Worm (Caenorhabditis elegans) whole organism, young adult: ENCODE results near the gene C10B5.1.

Experiments
- B0336.3 ChIP-seq: fragments of 200-800 bp; sonication (Bioruptor generic); IDR thresholded peaks from 2 replicates; pipeline ENCODE4 v1.3.6; 2022; ENCODE audit warnings: missing genetic modification characterization, missing compliant biosample characterization
- D2030.7 ChIP-seq: fragments of 200-800 bp; sonication (Bioruptor generic); IDR thresholded peaks from 2 replicates; pipeline ENCODE4 v1.3.6; 2022; ENCODE audit warnings: missing genetic modification reagents, missing genetic modification characterization, missing compliant biosample characterization
- F10E7.11 ChIP-seq: sonication (generic microtip); optimal IDR thresholded peaks from 2 replicates; lab custom pipeline; 2017; ENCODE audit warnings: mild to moderate bottlenecking, missing genetic modification characterization, moderate library complexity, missing compliant biosample characterization
- F33H1.4 ChIP-seq: fragments of 200-800 bp; sonication (Bioruptor generic); IDR thresholded peaks from 2 replicates; pipeline ENCODE4 v1.3.6; 2022; ENCODE audit warnings: missing genetic modification reagents, missing genetic modification characterization, missing compliant biosample characterization
- F57A8.1 ChIP-seq: fragments of 200-800 bp; sonication (Bioruptor generic); optimal IDR thresholded peaks from 2 replicates; lab custom pipeline; 2018; ENCODE audit warnings: mild to moderate bottlenecking, missing genetic modification characterization, moderate library complexity, missing compliant biosample characterization
- T26A5.8 ChIP-seq: sonication (generic microtip); optimal IDR thresholded peaks from 2 replicates; lab custom pipeline; 2016; ENCODE audit warnings: missing genetic modification characterization, missing compliant biosample characterization
- Y56A3A.18 ChIP-seq: fragments of 200-800 bp; sonication (Bioruptor generic); IDR thresholded peaks from 2 replicates; pipeline ENCODE4 v1.3.6; 2022; ENCODE audit warnings: missing genetic modification reagents, missing genetic modification characterization, missing compliant biosample characterization
- aptf-3 ChIP-seq: fragments of 200-800 bp; sonication (Bioruptor generic); IDR thresholded peaks from 2 replicates; pipeline ENCODE4 v1.3.6; 2022; ENCODE audit warnings: missing genetic modification characterization, missing compliant biosample characterization
- ceh-40 ChIP-seq: fragments of 200-800 bp; sonication (Bioruptor generic); IDR thresholded peaks from 2 replicates; pipeline ENCODE4 v1.3.6; 2022; ENCODE audit warnings: missing genetic modification characterization, missing compliant biosample characterization
- chd-7 ChIP-seq: sonication (generic microtip); optimal IDR thresholded peaks from 2 replicates; lab custom pipeline; 2016; ENCODE audit warnings: mild to moderate bottlenecking, missing genetic modification characterization, moderate library complexity, missing compliant biosample characterization
- dox-1 ChIP-seq: fragments of 200-800 bp; sonication (Bioruptor generic); IDR thresholded peaks from 2 replicates; pipeline ENCODE4 v1.3.6; 2022; ENCODE audit warnings: missing genetic modification reagents, missing genetic modification characterization, missing compliant biosample characterization
- egl-44 ChIP-seq: fragments of 200-800 bp; sonication (Bioruptor generic); IDR thresholded peaks from 2 replicates; pipeline ENCODE4 v1.3.6; 2022; ENCODE audit warnings: missing genetic modification reagents, missing genetic modification characterization, missing compliant biosample characterization
- ekl-4 ChIP-seq: fragments of 200-800 bp; sonication (Bioruptor generic); IDR thresholded peaks from 2 replicates; pipeline ENCODE4 v1.3.6; 2022; ENCODE audit warnings: missing genetic modification reagents, missing genetic modification characterization, missing compliant biosample characterization
- him-1 ChIP-seq: sonication (generic microtip); optimal IDR thresholded peaks from 2 replicates; lab custom pipeline; 2016; ENCODE audit warnings: missing genotype, missing genetic modification reagents, missing genetic modification characterization, missing compliant biosample characterization
- hlh-26 ChIP-seq: fragments of 200-800 bp; sonication (Bioruptor generic); conservative IDR thresholded peaks from 2 replicates; pipeline ENCODE4 v1.3.6; 2022; ENCODE audit warnings: missing genetic modification reagents, missing genetic modification characterization, missing compliant biosample characterization
- hrde-1 ChIP-seq: sonication (generic microtip); optimal IDR thresholded peaks from 2 replicates; lab custom pipeline; 2016; ENCODE audit warnings: missing genetic modification characterization, mild to moderate bottlenecking, missing compliant biosample characterization, moderate library complexity, missing genotype, missing genetic modification reagents, borderline replicate concordance
- let-526 ChIP-seq: fragments of 200-800 bp; sonication (Bioruptor generic); IDR thresholded peaks from 2 replicates; pipeline ENCODE4 v1.3.6; 2022; ENCODE audit warnings: missing genetic modification reagents, missing genetic modification characterization, missing compliant biosample characterization
- lin-40 ChIP-seq: sonication (generic microtip); optimal IDR thresholded peaks from 2 replicates; lab custom pipeline; 2016; ENCODE audit warnings: missing genetic modification characterization, mild to moderate bottlenecking, missing compliant biosample characterization, missing genotype, missing genetic modification reagents
- lsl-1 ChIP-seq: fragments of 200-800 bp; sonication (Bioruptor generic); optimal IDR thresholded peaks from 2 replicates; lab custom pipeline; 2018; ENCODE audit warnings: mild to moderate bottlenecking, missing genetic modification characterization, moderate library complexity, missing compliant biosample characterization
- lsy-27 ChIP-seq: sonication (generic microtip); optimal IDR thresholded peaks from 2 replicates; lab custom pipeline; 2017; ENCODE audit warnings: missing genetic modification characterization, mild to moderate bottlenecking, missing compliant biosample characterization, antibody characterized with exemption, missing genotype, borderline replicate concordance; ENCODE audit not compliant: insufficient read depth
- madf-3 ChIP-seq: fragments of 200-800 bp; sonication (Bioruptor generic); IDR thresholded peaks from 2 replicates; pipeline ENCODE4 v1.3.6; 2022; ENCODE audit warnings: missing genetic modification reagents, missing genetic modification characterization, missing compliant biosample characterization
- madf-6 ChIP-seq: fragments of 200-800 bp; sonication (Bioruptor generic); IDR thresholded peaks from 2 replicates; pipeline ENCODE4 v1.3.6; 2022; ENCODE audit warnings: missing genetic modification reagents, missing genetic modification characterization, missing compliant biosample characterization
- mxl-1 ChIP-seq: sonication (generic microtip); optimal IDR thresholded peaks from 2 replicates; lab custom pipeline; 2016; ENCODE audit warnings: missing genetic modification characterization, missing compliant biosample characterization
- nhr-120 ChIP-seq: fragments of 200-800 bp; sonication (Bioruptor generic); IDR thresholded peaks from 2 replicates; pipeline ENCODE4 v1.3.6; 2022; ENCODE audit warnings: missing genetic modification characterization, missing compliant biosample characterization
- nhr-80 ChIP-seq: sonication (generic microtip); optimal IDR thresholded peaks from 2 replicates; lab custom pipeline; 2016; ENCODE audit warnings: missing genetic modification characterization, missing compliant biosample characterization
- pha-4 ChIP-seq: fragments of 150-350 bp; sonication (generic microtip); optimal IDR thresholded peaks from 2 replicates; lab custom pipeline; 2014; ENCODE audit warnings: missing biosample characterization, missing genetic modification reagents, missing genetic modification characterization
- rec-8 ChIP-seq, 2 experiments: sonication (generic microtip); optimal IDR thresholded peaks; 2 replicates each; lab custom pipeline; 2016; ENCODE audit warnings: mild to moderate bottlenecking in 2 of 2, missing genetic modification characterization in 2 of 2, missing genetic modification reagents in 2 of 2, missing genotype in 2 of 2, missing biosample characterization in 1 of 2, missing compliant biosample characterization in 1 of 2, moderate library complexity in 1 of 2
- sdz-38 ChIP-seq: sonication (generic microtip); optimal IDR thresholded peaks from 2 replicates; lab custom pipeline; 2016; ENCODE audit warnings: missing genotype, missing genetic modification characterization, missing compliant biosample characterization
- snpc-1.1 ChIP-seq: sonication (generic microtip); optimal IDR thresholded peaks from 2 replicates; lab custom pipeline; 2017; ENCODE audit warnings: missing genetic modification characterization, mild to moderate bottlenecking, missing compliant biosample characterization, antibody characterized with exemption, moderate library complexity, missing genotype, missing genetic modification reagents; ENCODE audit not compliant: insufficient read depth
- unc-62 ChIP-seq: fragments of 150-350 bp; optimal IDR thresholded peaks from 2 replicates; lab custom pipeline; 2014; ENCODE audit warnings: missing biosample characterization, missing genetic modification reagents, missing genetic modification characterization
- zim-3 ChIP-seq: sonication (generic microtip); optimal IDR thresholded peaks from 2 replicates; lab custom pipeline; 2017; ENCODE audit warnings: mild to moderate bottlenecking, missing genetic modification characterization, moderate library complexity, missing compliant biosample characterization
- ztf-6 ChIP-seq: fragments of 200-800 bp; sonication (Bioruptor generic); IDR thresholded peaks from 2 replicates; pipeline ENCODE4 v1.3.6; 2022; ENCODE audit warnings: missing genetic modification reagents, missing genetic modification characterization, missing compliant biosample characterization

C10B5.1 gene

DNA sequence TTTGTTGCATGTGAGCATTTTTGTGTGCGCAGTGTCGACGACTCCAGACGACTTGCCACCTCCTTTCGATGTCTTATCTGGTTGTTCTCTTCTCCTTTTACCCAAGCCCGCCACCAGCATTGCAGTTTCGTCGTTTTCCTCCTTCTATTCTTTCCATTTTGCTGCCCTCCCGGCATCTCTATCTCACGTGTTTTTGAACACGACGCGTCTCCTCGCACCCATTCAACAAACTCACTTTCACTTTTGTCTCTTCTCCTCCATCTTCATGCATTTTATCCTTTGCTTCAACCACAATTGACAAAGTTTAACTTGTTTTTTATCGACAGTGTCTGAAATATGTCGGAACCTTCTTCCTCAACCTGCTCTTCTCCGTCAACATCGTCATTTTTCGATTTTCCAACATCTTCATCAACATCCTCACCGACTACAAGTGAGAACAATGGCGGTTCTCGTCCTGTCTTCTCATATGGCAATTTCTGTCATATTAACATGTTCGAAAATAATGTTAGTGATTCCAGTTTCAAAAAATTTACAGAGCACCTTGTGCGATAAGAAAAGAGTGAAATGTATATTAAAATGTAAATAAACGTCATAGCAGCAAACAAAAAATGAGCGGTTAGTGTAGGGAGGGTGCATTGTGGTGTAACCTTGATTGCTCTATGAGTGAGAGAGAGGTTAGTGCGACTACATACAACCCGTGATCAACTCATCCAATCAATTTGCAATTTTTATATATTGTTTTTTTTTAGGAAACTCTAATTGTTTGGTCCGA is 29.8 kb downstream of the C10B5.1 start, which contains the start of gene fip-4 (continued):
- no peak for TF ChIP-seq T26A5.8 (tag; lab: Kevin White, UChicago)
- TF ChIP-seq nhr-80 (tag; lab: Kevin White, UChicago): peak; percentile 67
- TF ChIP-seq ceh-40 (GFP tag; lab: Robert Waterston, UW): no peak
- no peak for TF ChIP-seq rec-8 (tag; optimal IDR thresholded peaks at IDR 0.05; lab: Kevin White, UChicago)
- peak; percentile 68 for TF ChIP-seq pha-4 (tag; lab: Kevin White, UChicago)
- TF ChIP-seq nhr-120: no peak
- no peak for TF ChIP-seq zim-3 (tag; lab: Kevin White, UChicago)
- TF ChIP-seq ztf-6 (GFP tag; lab: Robert Waterston, UW): no peak
- no peak for TF ChIP-seq hlh-26 (GFP tag; lab: Robert Waterston, UW)
- no peak for TF ChIP-seq unc-62 (GFP tag; lab: Kevin White, UChicago)
- no peak for TF ChIP-seq hrde-1
- no peak for TF ChIP-seq mxl-1 (tag; lab: Kevin White, UChicago)
- no peak for TF ChIP-seq Y56A3A.18 (GFP tag; lab: Robert Waterston, UW)
- TF ChIP-seq sdz-38 (tag; lab: Kevin White, UChicago): no peak
- no peak for TF ChIP-seq D2030.7 (GFP tag; lab: Robert Waterston, UW)

DNA sequence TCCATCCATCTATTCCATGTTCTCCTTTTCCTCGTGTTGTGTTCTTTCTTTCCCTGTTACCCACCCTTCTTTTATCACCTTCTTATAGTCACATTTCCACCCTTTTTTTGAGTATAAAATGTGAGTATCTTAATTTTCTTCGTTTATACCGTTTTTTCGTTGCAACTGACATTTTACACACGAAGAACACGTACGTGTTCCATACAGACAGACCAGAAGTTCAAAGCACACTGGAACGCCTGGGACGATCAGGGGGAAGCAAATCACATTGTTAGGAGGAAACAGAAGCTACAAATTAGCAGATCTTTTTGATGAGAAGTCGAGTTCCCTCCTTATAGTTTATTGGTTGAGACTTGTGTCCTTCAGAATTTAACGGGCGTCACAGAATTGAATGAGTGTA is 34.6 kb downstream of the C10B5.1 start:
- TF ChIP-seq ekl-4 (GFP tag; lab: Robert Waterston, UW) (peak; percentile 22; the same call in 1 of the 2 replicates), F33H1.4 (GFP tag; lab: Robert Waterston, UW) (no peak), madf-3 (GFP tag; lab: Robert Waterston, UW) (0 out of 2 replicates have a peak, but pooled peaks have one; percentile 29), B0336.3 (GFP tag; lab: Robert Waterston, UW) (0 out of 2 replicates have a peak, but pooled peaks have one; percentile 16), him-1 (tag; lab: Kevin White, UChicago) (peak; percentile 23), lsy-27 (tag; lab: Kevin White, UChicago) (no peak)

DNA sequence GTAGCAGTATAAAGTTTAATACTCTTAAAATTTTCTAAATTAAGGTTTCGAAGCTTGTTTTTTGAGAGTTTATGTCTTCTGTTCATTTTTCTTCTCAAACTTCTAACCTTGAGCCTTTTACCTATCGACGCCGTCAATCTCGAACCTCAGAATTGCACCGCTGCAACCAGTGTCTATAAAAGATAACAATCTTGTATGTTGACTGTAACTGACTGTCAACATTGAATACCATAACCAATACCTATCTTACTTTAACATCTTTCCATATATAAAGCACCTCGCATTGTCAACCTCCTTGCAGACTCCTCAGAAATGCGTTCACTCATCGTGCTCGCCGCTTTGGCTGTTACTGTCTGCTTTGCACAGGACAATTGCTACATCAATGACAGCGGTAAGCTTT is 37.7 kb downstream of the C10B5.1 start, which contains the start of gene grd-5:
TSS of gene grd-5 (plus strand) at position 295 of the 400 bp plus-strand sequence.
- TF ChIP-seq aptf-3 (GFP tag; lab: Robert Waterston, UW) (no peak), snpc-1.1 (tag; lab: Kevin White, UChicago) (no peak), chd-7 (tag; lab: Kevin White, UChicago) (no peak), hlh-26 (GFP tag; lab: Robert Waterston, UW) (no peak), F10E7.11 (tag; lab: Kevin White, UChicago) (no peak), rec-8 (tag; optimal IDR thresholded peaks at IDR 0.05; lab: Kevin White, UChicago) (no peak), Y56A3A.18 (GFP tag; lab: Robert Waterston, UW) (no peak), B0336.3 (GFP tag; lab: Robert Waterston, UW) (no peak), dox-1 (GFP tag; lab: Robert Waterston, UW) (no peak), let-526 (GFP tag; lab: Robert Waterston, UW) (no peak), F57A8.1 (GFP tag; lab: Kevin White, UChicago) (no peak), lin-40 (tag; lab: Kevin White, UChicago) (no peak), ztf-6 (GFP tag; lab: Robert Waterston, UW) (no peak), madf-6 (GFP tag; lab: Robert Waterston, UW) (no peak), egl-44 (no peak), lsl-1 (no peak)
